Fruit fly (Drosophila melanogaster) whole organism, embryonic: ENCODE measurements around the gene mxt.

Experiments used
- Atf3 ChIP-seq: fragments of 200-800 bp; sonication (Bioruptor generic); optimal IDR thresholded peaks from 3 replicates; lab custom pipeline; 2016; ENCODE audit warnings: missing biosample characterization, missing genetic modification characterization
- B-H1 ChIP-seq: fragments of 200-800 bp; sonication (Bioruptor generic); IDR thresholded peaks from 3 replicates; pipeline ENCODE4 v1.3.6; 2022; ENCODE audit warnings: missing biosample characterization, missing genetic modification characterization
- Blimp-1 ChIP-seq: fragments of 200-800 bp; sonication (Bioruptor generic); optimal IDR thresholded peaks from 3 replicates; lab custom pipeline; 2018; ENCODE audit warnings: missing biosample characterization, missing genetic modification characterization, mild to moderate bottlenecking, moderate library complexity, missing genetic modification reagents
- Bteb2 ChIP-seq: fragments of 200-800 bp; sonication (Bioruptor generic); optimal IDR thresholded peaks from 2 replicates; lab custom pipeline; 2016; ENCODE audit warnings: missing biosample characterization, missing genetic modification characterization
- CG11093 ChIP-seq: fragments of 200-800 bp; sonication (Bioruptor generic); IDR thresholded peaks from 3 replicates; pipeline ENCODE4 v1.3.6; 2022; ENCODE audit warnings: missing biosample characterization, missing genetic modification characterization
- CG14710 ChIP-seq: fragments of 200-800 bp; sonication (Bioruptor generic); optimal IDR thresholded peaks from 3 replicates; lab custom pipeline; 2019; ENCODE audit warnings: missing biosample characterization, mild to moderate bottlenecking, missing genetic modification characterization, moderate library complexity
- CG15479 ChIP-seq: fragments of 200-800 bp; sonication (Bioruptor generic); optimal IDR thresholded peaks from 3 replicates; lab custom pipeline; 2019; ENCODE audit warnings: missing biosample characterization, mild to moderate bottlenecking, missing genetic modification characterization, moderate library complexity
- CG1603 ChIP-seq: fragments of 200-800 bp; sonication (Bioruptor generic); optimal IDR thresholded peaks from 2 replicates; lab custom pipeline; 2019; ENCODE audit warnings: missing biosample characterization, mild to moderate bottlenecking, missing genetic modification characterization, moderate library complexity
- CG16779 ChIP-seq: fragments of 200-800 bp; sonication (Bioruptor generic); IDR thresholded peaks from 2 replicates; pipeline ENCODE4 v1.3.6; 2022; ENCODE audit warnings: missing biosample characterization, missing genetic modification characterization
- CG17912 ChIP-seq: fragments of 200-800 bp; sonication (Bioruptor generic); optimal IDR thresholded peaks from 2 replicates; lab custom pipeline; 2018; ENCODE audit warnings: missing biosample characterization, mild to moderate bottlenecking, missing genetic modification characterization
- CG18599 ChIP-seq: fragments of 200-800 bp; sonication (Bioruptor generic); optimal IDR thresholded peaks from 3 replicates; lab custom pipeline; 2017; ENCODE audit warnings: missing biosample characterization, missing genetic modification characterization, mild to moderate bottlenecking, moderate library complexity, missing genetic modification reagents
- CG3065 ChIP-seq: fragments of 200-800 bp; sonication (Bioruptor generic); optimal IDR thresholded peaks from 2 replicates; lab custom pipeline; 2016; ENCODE audit warnings: missing biosample characterization, missing genetic modification characterization
- CG3407 ChIP-seq: fragments of 200-800 bp; sonication (Bioruptor generic); optimal IDR thresholded peaks from 2 replicates; lab custom pipeline; 2018; ENCODE audit warnings: missing biosample characterization, mild to moderate bottlenecking, missing genetic modification characterization
- CG3726 ChIP-seq: fragments of 200-800 bp; sonication (Bioruptor generic); IDR thresholded peaks from 3 replicates; pipeline ENCODE4, ENCODE4 v1.3.6; 2022; ENCODE audit warnings: missing biosample characterization, missing genetic modification characterization
- CG3847 ChIP-seq: fragments of 200-800 bp; sonication (Bioruptor generic); IDR thresholded peaks from 2 replicates; pipeline ENCODE4 v1.3.6; 2022; ENCODE audit warnings: missing biosample characterization, missing genetic modification characterization
- CG4730 ChIP-seq: fragments of 200-800 bp; sonication (Bioruptor generic); IDR thresholded peaks from 2 replicates; pipeline ENCODE4 v1.3.6; 2022; ENCODE audit warnings: missing biosample characterization, missing genetic modification characterization
- CG6254 ChIP-seq: fragments of 200-800 bp; sonication (Bioruptor generic); optimal IDR thresholded peaks from 3 replicates; lab custom pipeline; 2017; ENCODE audit warnings: mild to moderate bottlenecking, missing biosample characterization, missing genetic modification reagents, missing genetic modification characterization
- CG6813 ChIP-seq: fragments of 200-800 bp; sonication (Bioruptor generic); optimal IDR thresholded peaks from 2 replicates; lab custom pipeline; 2017; ENCODE audit warnings: missing biosample characterization, missing genetic modification characterization, mild to moderate bottlenecking, moderate library complexity, missing genetic modification reagents
- CG7928 ChIP-seq: fragments of 200-800 bp; sonication (Bioruptor generic); optimal IDR thresholded peaks from 2 replicates; lab custom pipeline; 2017; ENCODE audit warnings: missing biosample characterization, mild to moderate bottlenecking, missing genetic modification characterization
- CG8281 ChIP-seq: fragments of 200-800 bp; sonication (Bioruptor generic); optimal IDR thresholded peaks from 2 replicates; lab custom pipeline; 2018; ENCODE audit warnings: missing biosample characterization, mild to moderate bottlenecking, missing genetic modification characterization, moderate library complexity
- CG9215 ChIP-seq: fragments of 200-800 bp; sonication (Bioruptor generic); IDR thresholded peaks from 2 replicates; pipeline ENCODE4 v1.3.6; 2022; ENCODE audit warnings: missing biosample characterization, missing genetic modification characterization
- D19A ChIP-seq: fragments of 200-800 bp; optimal IDR thresholded peaks from 3 replicates; lab custom pipeline; 2019; ENCODE audit warnings: missing biosample characterization, mild to moderate bottlenecking, missing genetic modification characterization, moderate library complexity
- Dll ChIP-seq: fragments of 200-800 bp; sonication (Bioruptor generic); IDR thresholded peaks from 4 replicates; pipeline ENCODE4 v1.3.6; 2022; ENCODE audit warnings: missing biosample characterization, missing genetic modification characterization; ENCODE audit not compliant: partially characterized antibody
- Dp ChIP-seq: fragments of 200-800 bp; sonication (Bioruptor generic); optimal IDR thresholded peaks from 2 replicates; lab custom pipeline; 2018; ENCODE audit warnings: missing biosample characterization, mild to moderate bottlenecking, missing genetic modification characterization, moderate library complexity
- Fer3 ChIP-seq: fragments of 200-800 bp; sonication (Bioruptor generic); optimal IDR thresholded peaks from 2 replicates; lab custom pipeline; 2018; ENCODE audit warnings: missing biosample characterization, mild to moderate bottlenecking, missing genetic modification characterization, moderate library complexity
- HLHmδ ChIP-seq: fragments of 200-800 bp; sonication (Bioruptor generic); optimal IDR thresholded peaks from 2 replicates; lab custom pipeline; 2018; ENCODE audit warnings: missing biosample characterization, mild to moderate bottlenecking, missing genetic modification characterization, moderate library complexity
- Lhr ChIP-seq: fragments of 200-800 bp; sonication (Bioruptor generic); optimal IDR thresholded peaks from 3 replicates; lab custom pipeline; 2017; ENCODE audit warnings: mild to moderate bottlenecking, missing biosample characterization, missing genetic modification reagents, missing genetic modification characterization
- NC2β ChIP-seq: fragments of 200-800 bp; sonication (Bioruptor generic); optimal IDR thresholded peaks from 2 replicates; lab custom pipeline; 2016; ENCODE audit warnings: missing biosample characterization, missing genetic modification characterization
- NfI ChIP-seq: fragments of 200-800 bp; sonication (Bioruptor generic); optimal IDR thresholded peaks from 3 replicates; lab custom pipeline; 2018; ENCODE audit warnings: missing biosample characterization, mild to moderate bottlenecking, missing genetic modification characterization, moderate library complexity
- Scr ChIP-seq: fragments of 200-800 bp; sonication (Bioruptor generic); IDR thresholded peaks from 2 replicates; pipeline ENCODE4 v1.3.6; 2022; ENCODE audit warnings: missing biosample characterization, missing genetic modification characterization; ENCODE audit not compliant: partially characterized antibody
- Sin3A ChIP-seq: fragments of >200 bp; optimal IDR thresholded peaks from 2 replicates; lab custom pipeline; 2018
- Sox102F ChIP-seq: fragments of 200-800 bp; sonication (Bioruptor generic); optimal IDR thresholded peaks from 2 replicates; lab custom pipeline; 2018; ENCODE audit warnings: missing biosample characterization, mild to moderate bottlenecking, missing genetic modification characterization, moderate library complexity
- Tbp ChIP-seq: fragments of >200 bp; optimal IDR thresholded peaks from 2 replicates; lab custom pipeline; 2018; ENCODE audit warnings: missing biosample characterization, missing genetic modification characterization
- Trl ChIP-seq, 3 experiments: fragments of >200 bp in 2 of 3; fragments of 200-800 bp in 1 of 3; sonication (Bioruptor generic) in 1 of 3; optimal IDR thresholded peaks; 2 replicates in 1 of 3; 3 replicates in 2 of 3; lab custom pipeline; 2016 to 2017; ENCODE audit warnings: missing biosample characterization in 1 of 3, missing genetic modification characterization in 1 of 3
- abd-A ChIP-seq: fragments of 200-800 bp; sonication (Bioruptor generic); optimal IDR thresholded peaks from 3 replicates; lab custom pipeline; 2019; ENCODE audit warnings: missing biosample characterization, mild to moderate bottlenecking, missing genetic modification characterization, moderate library complexity
- btn ChIP-seq: fragments of 200-800 bp; sonication (Bioruptor generic); optimal IDR thresholded peaks from 2 replicates; lab custom pipeline; 2016; ENCODE audit warnings: missing biosample characterization, missing genetic modification characterization
- cas ChIP-seq: fragments of 200-800 bp; sonication (Bioruptor generic); IDR thresholded peaks from 2 replicates; pipeline ENCODE4 v1.3.6; 2022; ENCODE audit warnings: missing biosample characterization, missing genetic modification characterization
- cg ChIP-seq: fragments of 200-800 bp; sonication (Bioruptor generic); optimal IDR thresholded peaks from 3 replicates; lab custom pipeline; 2019; ENCODE audit warnings: missing biosample characterization, mild to moderate bottlenecking, missing genetic modification characterization, moderate library complexity
- crp ChIP-seq, 2 experiments: fragments of 200-800 bp; sonication (Bioruptor generic); optimal IDR thresholded peaks; 2 replicates in 1 of 2; 3 replicates in 1 of 2; lab custom pipeline; 2017; ENCODE audit warnings: missing biosample characterization in 2 of 2, missing genetic modification characterization in 2 of 2, mild to moderate bottlenecking in 1 of 2, moderate library complexity in 1 of 2
- dysf ChIP-seq: fragments of 200-800 bp; sonication (Bioruptor generic); IDR thresholded peaks from 3 replicates; pipeline ENCODE4 v1.3.6; 2022; ENCODE audit warnings: missing biosample characterization, missing genetic modification characterization
- fd64A ChIP-seq: fragments of 200-800 bp; sonication (Bioruptor generic); optimal IDR thresholded peaks from 3 replicates; lab custom pipeline; 2018; ENCODE audit warnings: missing biosample characterization, mild to moderate bottlenecking, missing genetic modification characterization
- fu2 ChIP-seq: fragments of 200-800 bp; sonication (Bioruptor generic); optimal IDR thresholded peaks from 2 replicates; lab custom pipeline; 2016; ENCODE audit warnings: missing biosample characterization, missing genetic modification characterization
- gce ChIP-seq: fragments of 200-800 bp; sonication (Bioruptor generic); IDR thresholded peaks from 3 replicates; pipeline ENCODE4 v1.3.6; 2022; ENCODE audit warnings: missing biosample characterization, missing genetic modification characterization
- grn ChIP-seq: fragments of 200-800 bp; sonication (Bioruptor generic); optimal IDR thresholded peaks from 3 replicates; lab custom pipeline; 2017; ENCODE audit warnings: missing biosample characterization, missing genetic modification characterization
- kni ChIP-seq: fragments of 200-800 bp; sonication (Bioruptor generic); optimal IDR thresholded peaks from 3 replicates; lab custom pipeline; 2017; ENCODE audit warnings: mild to moderate bottlenecking, missing biosample characterization, missing genetic modification reagents, missing genetic modification characterization
- peb ChIP-seq: fragments of 200-800 bp; sonication (Bioruptor generic); IDR thresholded peaks from 2 replicates; pipeline ENCODE4 v1.3.6; 2022; ENCODE audit warnings: missing biosample characterization, missing genetic modification characterization
- slou ChIP-seq: fragments of 200-800 bp; sonication (Bioruptor generic); optimal IDR thresholded peaks from 3 replicates; lab custom pipeline; 2016; ENCODE audit warnings: missing biosample characterization, missing genetic modification characterization
- vnd ChIP-seq: fragments of 200-800 bp; sonication (Bioruptor generic); IDR thresholded peaks from 3 replicates; pipeline ENCODE4 v1.3.6; 2022; ENCODE audit warnings: missing biosample characterization, missing genetic modification characterization; ENCODE audit not compliant: partially characterized antibody

Gene mxt

DNA sequence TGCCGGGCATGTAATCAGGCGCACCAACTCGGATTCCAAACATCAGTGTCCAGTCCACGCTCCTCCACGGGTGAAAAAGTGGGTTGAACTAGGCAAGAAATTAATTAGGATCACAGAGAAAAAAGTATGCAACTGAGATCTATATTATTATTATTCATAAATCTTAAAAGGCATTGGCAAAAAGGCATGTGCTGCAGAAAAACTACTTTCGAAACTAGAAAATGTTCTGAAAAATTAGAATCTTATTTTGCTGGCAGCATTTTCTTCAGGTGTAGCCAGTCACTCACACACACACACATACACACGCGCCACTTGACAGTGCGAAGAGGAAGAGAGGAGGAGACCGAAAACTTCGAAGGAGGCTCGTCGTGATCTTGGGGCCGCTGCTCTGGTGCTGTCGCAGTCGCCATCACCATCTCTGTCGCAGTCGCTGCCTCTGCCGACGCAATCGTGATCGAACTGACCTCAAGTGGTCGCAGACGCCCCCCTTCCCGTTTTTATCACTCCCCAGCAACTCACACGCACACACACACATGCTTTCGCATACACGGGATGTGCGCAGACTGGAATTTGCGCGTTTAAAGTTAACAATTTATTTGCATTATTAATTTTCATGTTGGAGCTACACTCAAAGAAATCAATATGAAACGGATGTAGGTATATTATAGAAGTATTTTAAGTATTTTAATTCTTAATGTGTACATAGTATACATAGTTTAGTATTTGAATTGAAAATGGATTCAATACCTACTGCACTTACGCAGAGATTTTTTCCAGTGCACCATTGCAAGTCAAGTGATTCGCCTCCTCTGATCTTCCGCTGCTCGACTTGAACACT, 40.5 kb upstream of the mxt start (continued):
- TF ChIP-seq CG11093 (GFP tag; lab: Robert Waterston, UW) (0 out of 3 replicates have a peak, but pooled peaks have one; percentile 20), CG18599 (GFP tag; lab: Kevin White, UChicago) (peak; percentile 45), D19A (tag; lab: Kevin White, UChicago) (peak; percentile 4), B-H1 (GFP tag; lab: Robert Waterston, UW) (peak; percentile 34; the same call in 2 of the 3 replicates), Atf3 (no peak), dysf (peak; percentile 75), Blimp-1 (peak; percentile 19), CG7928 (GFP tag; lab: Kevin White, UChicago) (peak; percentile 17), CG3847 (GFP tag; lab: Robert Waterston, UW) (peak; percentile 56), CG3407 (GFP tag; lab: Kevin White, UChicago) (no peak), CG6813 (peak; percentile 1), Dp (GFP tag; lab: Kevin White, UChicago) (no peak), vnd (GFP tag; lab: Robert Waterston, UW) (no peak), btn (GFP tag; lab: Kevin White, UChicago) (no peak), CG4730 (GFP tag; lab: Robert Waterston, UW) (peak; percentile 59), CG3065 (GFP tag; lab: Kevin White, UChicago) (no peak), Fer3 (tag; lab: Kevin White, UChicago) (peak; percentile 62), fu2 (no peak), gce (GFP tag; lab: Robert Waterston, UW) (peak; percentile 41; the same call in 1 of the 3 replicates), NC2β (GFP tag; lab: Kevin White, UChicago) (no peak), CG6254 (GFP tag; lab: Kevin White, UChicago) (peak; percentile 22), CG3726 (GFP tag; lab: Robert Waterston, UW) (0 out of 3 replicates have a peak, but pooled peaks have one; percentile 34), Scr (GFP tag; lab: Robert Waterston, UW) (no peak), fd64A (GFP tag; lab: Kevin White, UChicago) (no peak), grn (GFP tag; lab: Kevin White, UChicago) (no peak), NfI (GFP tag; lab: Kevin White, UChicago) (peak; percentile 44), Tbp (GFP tag; lab: Kevin White, UChicago) (no peak), Sin3A (lab: Kevin White, UChicago) (no peak), peb (GFP tag; lab: Robert Waterston, UW) (no peak), CG15479 (peak; percentile 19), CG14710 (peak; percentile 21), crp (GFP tag; optimal IDR thresholded peaks at IDR 0.05; lab: Kevin White, UChicago) (no peak), Sox102F (peak; percentile 71), CG8281 (no peak), kni (GFP tag; lab: Kevin White, UChicago) (no peak), Dll (GFP tag; lab: Robert Waterston, UW) (no peak), CG1603 (peak; percentile 85), cas (GFP tag; lab: Robert Waterston, UW) (0 out of 2 replicates have a peak, but pooled peaks have one; percentile 11), CG16779 (GFP tag; lab: Robert Waterston, UW) (no peak), slou (GFP tag; lab: Kevin White, UChicago) (peak; percentile 1), HLHmδ (no peak), cg (GFP tag; lab: Kevin White, UChicago) (peak; percentile 65), Trl (optimal IDR thresholded peaks at IDR 0.05; lab: Kevin White, UChicago) (no peak), Trl (GFP tag; optimal IDR thresholded peaks at IDR 0.05; lab: Kevin White, UChicago) (peak; percentile 27), abd-A (no peak), Lhr (GFP tag; lab: Kevin White, UChicago) (no peak), Bteb2 (no peak), CG9215 (GFP tag; lab: Robert Waterston, UW) (peak; percentile 43), CG17912 (GFP tag; lab: Kevin White, UChicago) (no peak)
